Worm (Caenorhabditis elegans): ENCODE results near the gene lido-9.

DNA sequence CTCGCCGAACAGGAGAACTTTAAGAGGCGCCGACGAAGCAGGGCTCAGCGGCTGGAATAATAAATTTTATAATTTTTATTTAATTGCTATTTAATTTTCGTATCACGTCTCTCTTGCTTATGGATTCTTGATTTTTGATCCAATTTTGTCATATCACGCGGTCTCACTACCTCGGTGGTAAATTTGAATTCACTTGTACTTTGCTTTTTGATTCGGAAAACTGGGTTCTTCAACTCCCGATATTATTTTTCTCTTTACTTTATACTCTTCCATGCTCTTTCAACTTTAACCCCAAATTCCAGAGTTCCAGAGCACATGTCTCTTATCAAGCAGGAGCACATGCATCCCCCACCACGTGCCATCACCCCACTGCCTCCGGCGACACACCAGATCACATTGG, 3.1 kb downstream of the lido-9 start, which contains the start of gene lido-11:
- no peak for TF ChIP-seq alr-1 (tag; optimal IDR thresholded peaks at IDR 0.05; ENCODE audit: borderline replicate concordance)
- TF ChIP-seq snpc-4 (tag; optimal IDR thresholded peaks at IDR 0.05), result no peak
- no peak for TF ChIP-seq lin-15B (tag; optimal IDR thresholded peaks at IDR 0.05)
- TF ChIP-seq ces-1 (GFP tag; optimal IDR thresholded peaks at IDR 0.05), result no peak
- TF ChIP-seq ztf-4 (tag; optimal IDR thresholded peaks at IDR 0.05), result no peak
- no peak for TF ChIP-seq elt-3 (tag; optimal IDR thresholded peaks at IDR 0.05)
- TF ChIP-seq lir-3 (tag; optimal IDR thresholded peaks at IDR 0.05; ENCODE audit: poor library complexity), result no peak
- no peak for TF ChIP-seq nhr-237 (tag; optimal IDR thresholded peaks at IDR 0.05)
- TF ChIP-seq nhr-76 (tag; optimal IDR thresholded peaks at IDR 0.05), result no peak
- no peak for TF ChIP-seq nhr-28 (tag; optimal IDR thresholded peaks at IDR 0.05)
- no peak for TF ChIP-seq F16B12.6 (tag; optimal IDR thresholded peaks at IDR 0.05)
